Worm (Caenorhabditis elegans): ENCODE results near the gene clec-42.
"Not testable (repeated sequence)": the region's sequence is repeated elsewhere in the genome, so short reads cannot be mapped to it uniquely, and the experiment has no call there.

Gene clec-42

DNA sequence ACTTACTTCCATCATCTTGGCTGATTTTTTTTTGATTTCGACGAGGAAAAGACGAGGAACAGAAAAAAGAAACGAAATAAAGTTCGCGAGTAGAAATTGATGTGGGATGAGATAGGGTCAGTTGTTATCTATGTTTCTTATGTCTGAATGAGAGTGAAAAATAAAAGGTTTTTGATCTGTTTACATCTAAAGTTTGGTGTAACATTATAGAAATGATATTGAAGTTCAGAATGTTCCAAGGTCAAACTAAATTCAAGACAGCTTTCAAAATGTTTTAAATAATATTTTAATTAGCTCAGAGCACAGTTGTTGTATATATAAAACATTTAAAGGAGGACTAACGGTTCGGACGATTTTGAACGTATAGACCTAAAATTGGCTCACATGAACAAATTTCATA, 17.9 kb downstream of the clec-42 start, which contains the start of gene F16H6.7:
Gene F16H6.7, minus strand, starts transcription at position 101 of the 400 bp plus-strand sequence.
- TF ChIP-seq tag-97 (GFP tag; IDR thresholded peaks at IDR 0.05) (no peak), ces-1 (GFP tag; optimal IDR thresholded peaks at IDR 0.05) (no peak), nhr-10 (tag; optimal IDR thresholded peaks at IDR 0.05) (no peak), aly-2 (tag; optimal IDR thresholded peaks at IDR 0.05) (no peak), nhr-11 (tag; optimal IDR thresholded peaks at IDR 0.05) (no peak), zfp-3 (GFP tag; conservative IDR thresholded peaks at IDR 0.05) (no peak), daf-16 (GFP tag; optimal IDR thresholded peaks at IDR 0.05) (no peak), daf-16 (tag; optimal IDR thresholded peaks at IDR 0.05) (no peak), php-3 (GFP tag; IDR thresholded peaks at IDR 0.05) (no peak), skn-1 (tag; optimal IDR thresholded peaks at IDR 0.05) (no peak), ztf-11 (tag; optimal IDR thresholded peaks at IDR 0.05) (no peak), hlh-30 (tag; optimal IDR thresholded peaks at IDR 0.05; ENCODE audit: insufficient read depth) (no peak), nhr-76 (tag; optimal IDR thresholded peaks at IDR 0.05) (no peak), lin-39 (tag; optimal IDR thresholded peaks at IDR 0.05) (no peak), dmd-6 (GFP tag; IDR thresholded peaks at IDR 0.05) (no peak), lir-3 (tag; optimal IDR thresholded peaks at IDR 0.05) (no peak), vab-7 (GFP tag; IDR thresholded peaks at IDR 0.05) (no peak), lin-38 (GFP tag; IDR thresholded peaks at IDR 0.05) (no peak), snpc-1.2 (GFP tag; IDR thresholded peaks at IDR 0.05) (no peak)

DNA sequence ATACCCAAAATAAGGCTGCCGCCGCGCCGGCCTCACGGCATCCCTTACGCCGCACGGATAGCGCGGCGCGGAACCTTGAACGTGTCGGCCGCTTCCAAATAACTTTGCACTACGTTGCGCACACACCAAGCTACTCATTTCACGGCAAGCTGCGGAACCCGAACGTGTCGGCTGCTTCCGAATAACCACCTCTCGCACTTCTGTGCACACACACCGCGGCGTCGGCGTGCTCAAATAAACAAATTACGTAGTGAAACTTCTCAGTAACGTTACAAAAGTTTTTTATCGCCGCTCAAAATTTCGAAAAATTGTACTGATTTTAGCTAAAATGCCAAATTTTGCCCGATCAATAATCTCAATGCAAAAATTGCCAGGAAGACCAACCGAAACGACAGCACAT, 21.6 kb downstream of the clec-42 start:
- TF ChIP-seq nhr-41 (GFP tag; IDR thresholded peaks at IDR 0.05), result no peak
- no peak for TF ChIP-seq ctbp-1 (GFP tag; IDR thresholded peaks at IDR 0.05)
- TF ChIP-seq zip-2 (tag; optimal IDR thresholded peaks at IDR 0.05), result no peak
- no peak for TF ChIP-seq lin-29 (GFP tag; IDR thresholded peaks at IDR 0.05)
- no peak for TF ChIP-seq Y48G9A.11 (GFP tag; IDR thresholded peaks at IDR 0.05)
- no peak for TF ChIP-seq ZK337.2 (GFP tag; IDR thresholded peaks at IDR 0.05)
- TF ChIP-seq set-16 (GFP tag; IDR thresholded peaks at IDR 0.05), result peak; percentile 49; the same call in 1 of the 2 replicates
- no peak for TF ChIP-seq dpl-1 (GFP tag; optimal IDR thresholded peaks at IDR 0.05)
- no peak for TF ChIP-seq ztf-7 (tag; optimal IDR thresholded peaks at IDR 0.05)
- no peak for TF ChIP-seq zfp-2 (tag; optimal IDR thresholded peaks at IDR 0.05)
- TF ChIP-seq ces-1 (GFP tag; optimal IDR thresholded peaks at IDR 0.05), result no peak
- no peak for TF ChIP-seq daf-19 (GFP tag; conservative IDR thresholded peaks at IDR 0.05)
- peak; percentile 90 for TF ChIP-seq aha-1 (tag)

DNA sequence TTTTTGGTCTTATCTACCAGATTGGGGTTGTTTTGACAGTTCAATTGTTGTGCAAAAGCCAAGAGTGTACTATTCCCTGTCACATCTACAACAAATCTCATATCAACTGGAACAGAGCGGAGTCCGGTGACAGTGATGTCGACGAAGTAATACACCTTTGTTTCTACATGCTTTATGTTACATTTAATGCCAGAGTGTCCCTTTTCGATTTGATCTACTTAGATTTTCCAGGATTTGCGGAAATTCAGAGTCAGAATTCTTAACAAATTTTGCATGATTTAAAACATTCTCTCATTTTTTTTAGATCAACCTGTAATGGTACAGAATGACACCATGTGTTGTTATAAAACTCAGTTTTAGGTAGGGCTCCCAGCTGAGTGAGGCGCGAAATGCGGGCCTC, 25.0 kb downstream of the clec-42 start, which contains the start of gene F16H6.8:
Gene F16H6.8, minus strand, starts transcription at position 101 of the 400 bp plus-strand sequence.
- TF ChIP-seq Y105C5A.15 (GFP tag; IDR thresholded peaks at IDR 0.05); nhr-111 (GFP tag; optimal IDR thresholded peaks at IDR 0.05); fkh-10 (GFP tag; optimal IDR thresholded peaks at IDR 0.05): not testable (repeated sequence)

DNA sequence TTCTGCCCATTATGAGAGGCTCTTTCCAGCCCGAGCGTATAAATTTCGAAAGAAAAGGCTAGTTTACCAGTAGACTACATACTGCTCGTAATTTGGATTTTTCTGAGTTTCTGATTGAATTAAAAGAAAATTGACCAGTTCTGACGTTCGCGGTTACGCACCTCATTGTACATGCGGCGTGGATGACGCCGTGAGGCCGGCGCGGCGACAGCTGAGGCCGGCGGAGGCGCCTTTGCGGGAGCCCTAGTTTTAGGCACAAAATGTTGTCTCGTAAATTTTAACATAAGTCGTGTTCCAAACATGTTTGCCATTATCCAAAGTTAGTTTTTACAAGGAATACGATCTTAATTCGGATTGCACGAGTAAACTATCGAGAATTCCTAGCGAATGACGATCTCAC, 25.6 kb downstream of the clec-42 start, which contains the start of gene F16H6.9:
Gene F16H6.9, plus strand, starts transcription at position 301 of the 400 bp plus-strand sequence.
- not testable (repeated sequence) for TF ChIP-seq mdt-29 (GFP tag; IDR thresholded peaks at IDR 0.05); F49E8.2 (tag; optimal IDR thresholded peaks at IDR 0.05; ENCODE audit: borderline replicate concordance); lin-29 (GFP tag; IDR thresholded peaks at IDR 0.05)

DNA sequence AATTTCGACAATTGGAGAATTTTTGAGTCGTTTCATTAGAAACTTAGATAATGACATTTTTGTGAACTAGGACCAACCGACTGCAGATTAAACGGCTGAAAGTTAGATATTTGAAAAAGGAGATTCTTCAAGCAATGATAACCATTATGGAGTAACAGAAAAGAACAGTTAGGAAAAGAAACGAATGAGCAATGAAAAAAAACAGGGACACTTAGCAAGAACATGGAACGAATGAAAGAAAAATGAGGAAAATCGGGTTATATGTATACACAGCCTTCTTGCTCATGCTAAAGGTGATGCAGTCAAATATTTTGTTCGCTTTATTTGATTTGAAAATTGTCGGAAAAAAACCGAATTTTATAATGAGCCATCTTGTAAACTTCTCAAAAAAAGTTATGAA, 33.1 kb downstream of the clec-42 start, which contains the start of gene F16H6.10:
Gene F16H6.10, minus strand, starts transcription at position 101 of the 400 bp plus-strand sequence.
- TF ChIP-seq vab-7 (GFP tag; IDR thresholded peaks at IDR 0.05), result no peak
- no peak for TF ChIP-seq aly-2 (tag; optimal IDR thresholded peaks at IDR 0.05)
- TF ChIP-seq ctbp-1 (GFP tag; IDR thresholded peaks at IDR 0.05), result no peak
- TF ChIP-seq madf-9 (GFP tag; conservative IDR thresholded peaks at IDR 0.05), result no peak
- no peak for TF ChIP-seq mxl-2 (GFP tag; conservative IDR thresholded peaks at IDR 0.05)
- no peak for TF ChIP-seq T26A8.4 (GFP tag; IDR thresholded peaks at IDR 0.05)
- TF ChIP-seq hlh-11 (tag; optimal IDR thresholded peaks at IDR 0.05), result no peak
- TF ChIP-seq cey-2 (tag; optimal IDR thresholded peaks at IDR 0.05; ENCODE audit: borderline replicate concordance, insufficient read depth), result no peak
- no peak for TF ChIP-seq aha-1 (tag)
- TF ChIP-seq egl-27 (tag; optimal IDR thresholded peaks at IDR 0.05), result no peak
- TF ChIP-seq daf-19 (GFP tag; conservative IDR thresholded peaks at IDR 0.05), result no peak
- TF ChIP-seq nhr-10 (tag; optimal IDR thresholded peaks at IDR 0.05), result no peak
- TF ChIP-seq lin-29 (GFP tag; IDR thresholded peaks at IDR 0.05), result no peak
- no peak for TF ChIP-seq daf-8 (GFP tag; IDR thresholded peaks at IDR 0.05)
- TF ChIP-seq zag-1 (tag; optimal IDR thresholded peaks at IDR 0.05), result no peak
- TF ChIP-seq zip-2 (tag; optimal IDR thresholded peaks at IDR 0.05), result no peak
- no peak for TF ChIP-seq ces-1 (GFP tag; optimal IDR thresholded peaks at IDR 0.05)

Data from whole organism, L4 larva.